ENCODE assay signal across 1 worm cellular context in the genomic region with DNA sequence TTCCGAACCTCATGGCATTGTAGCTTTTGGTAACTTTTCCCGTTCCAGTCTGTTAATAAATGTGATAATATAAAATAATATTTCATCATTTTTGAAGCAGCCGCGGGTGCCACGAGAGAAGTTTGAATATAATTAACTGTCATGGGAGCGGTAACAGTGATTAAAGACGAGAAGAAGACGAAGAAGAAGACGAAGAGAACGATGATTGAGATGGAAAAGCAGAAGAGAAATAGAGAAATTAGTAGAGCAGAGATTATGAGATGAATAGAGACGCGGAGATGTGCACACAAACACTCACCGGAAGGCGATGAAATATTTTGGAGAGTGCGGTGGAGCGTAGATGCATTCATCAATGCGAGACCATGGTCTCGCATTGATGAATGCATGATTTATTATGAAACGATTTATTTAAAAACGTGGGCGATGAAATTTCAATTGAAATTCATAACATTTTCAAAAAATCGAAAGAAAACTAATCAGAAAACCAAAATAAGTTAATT.
TF ChIP-seq lines count a peak whose summit lies in the region.

A gene (minus strand): TSS at position 51 of the 500 bp plus-strand sequence.

TF ChIP-seq in whole organism, L1 larva, 84 proteins besides CTCF, POLR2A, EP300 and RAD21 (continued from another document):
- TF ChIP-seq zag-1 (tag; optimal IDR thresholded peaks at IDR 0.05; lab: Kevin White, UChicago), result peak; percentile 68
- no peak for TF ChIP-seq C04F5.9 (tag; optimal IDR thresholded peaks at IDR 0.05; lab: Kevin White, UChicago)
- no peak for TF ChIP-seq fkh-4 (tag; optimal IDR thresholded peaks at IDR 0.05; lab: Kevin White, UChicago; ENCODE audit: borderline replicate concordance)
- TF ChIP-seq elt-2 (tag; optimal IDR thresholded peaks at IDR 0.05; lab: Kevin White, UChicago), result peak; percentile 56
- TF ChIP-seq aha-1 (tag; optimal IDR thresholded peaks at IDR 0.05; lab: Kevin White, UChicago), result no peak
- TF ChIP-seq efl-3 (GFP tag; optimal IDR thresholded peaks at IDR 0.05; lab: Kevin White, UChicago), result no peak
- TF ChIP-seq nhr-11 (tag; optimal IDR thresholded peaks at IDR 0.05; lab: Kevin White, UChicago), result peak; percentile 47
- TF ChIP-seq Y116A8C.19 (tag; optimal IDR thresholded peaks at IDR 0.05; lab: Kevin White, UChicago; ENCODE audit: borderline replicate concordance), result no peak
- peak; percentile 84 to 90 for TF ChIP-seq efl-1 (optimal IDR thresholded peaks at IDR 0.05; lab: Kevin White, UChicago)
- peak; percentile 78 to 96 for TF ChIP-seq efl-1 (GFP tag; optimal IDR thresholded peaks at IDR 0.05 in 1 of 2; lab: Kevin White, UChicago)
- TF ChIP-seq nhr-28 (tag; optimal IDR thresholded peaks at IDR 0.05; lab: Kevin White, UChicago), result no peak
- TF ChIP-seq swsn-7 (tag; optimal IDR thresholded peaks at IDR 0.05; lab: Kevin White, UChicago), result peak; percentile 85
- TF ChIP-seq nhr-76 (tag; optimal IDR thresholded peaks at IDR 0.05; lab: Kevin White, UChicago), result no peak
- peak; percentile 89 for TF ChIP-seq nhr-20 (tag; optimal IDR thresholded peaks at IDR 0.05; lab: Kevin White, UChicago)
- peak; percentile 66 for TF ChIP-seq F16B12.6 (tag; optimal IDR thresholded peaks at IDR 0.05; lab: Kevin White, UChicago)
- no peak for TF ChIP-seq sox-4 (tag; optimal IDR thresholded peaks at IDR 0.05; lab: Kevin White, UChicago)
- TF ChIP-seq egl-13 (tag; optimal IDR thresholded peaks at IDR 0.05; lab: Kevin White, UChicago), result peak; percentile 72
- TF ChIP-seq skn-1 (tag; optimal IDR thresholded peaks at IDR 0.05; lab: Kevin White, UChicago), result peak; percentile 89
- TF ChIP-seq lin-14 (GFP tag; optimal IDR thresholded peaks at IDR 0.05; lab: Kevin White, UChicago), result peak; percentile 97
- peak; percentile 19 for TF ChIP-seq ceh-90 (tag; optimal IDR thresholded peaks at IDR 0.05; lab: Kevin White, UChicago)
- TF ChIP-seq rnt-1 (tag; optimal IDR thresholded peaks at IDR 0.05; lab: Kevin White, UChicago), result peak; percentile 81
- TF ChIP-seq lin-39 (tag; optimal IDR thresholded peaks at IDR 0.05; lab: Kevin White, UChicago), result no peak
- TF ChIP-seq mef-2 (tag; optimal IDR thresholded peaks at IDR 0.05; lab: Kevin White, UChicago), result peak; percentile 39
- TF ChIP-seq ceh-63 (GFP tag; optimal IDR thresholded peaks at IDR 0.05; lab: Kevin White, UChicago), result no peak
- TF ChIP-seq lsy-2 (tag; optimal IDR thresholded peaks at IDR 0.05; lab: Kevin White, UChicago), result peak; percentile 76 to 91
- TF ChIP-seq nhr-85 (tag; lab: Kevin White, UChicago), result peak; percentile 83
- TF ChIP-seq ceh-88 (GFP tag; IDR thresholded peaks at IDR 0.05; lab: Robert Waterston, UW), result peak; percentile 76
